Fruit fly (Drosophila melanogaster): ENCODE results near the gene CG14321.
A peak's percentile ranks its signal among the peaks of the same experiment; 100 is the strongest.
"Not testable (repeated sequence)": the region's sequence is repeated elsewhere in the genome, so short reads cannot be mapped to it uniquely, and the experiment has no call there.

The CG14321 gene

DNA sequence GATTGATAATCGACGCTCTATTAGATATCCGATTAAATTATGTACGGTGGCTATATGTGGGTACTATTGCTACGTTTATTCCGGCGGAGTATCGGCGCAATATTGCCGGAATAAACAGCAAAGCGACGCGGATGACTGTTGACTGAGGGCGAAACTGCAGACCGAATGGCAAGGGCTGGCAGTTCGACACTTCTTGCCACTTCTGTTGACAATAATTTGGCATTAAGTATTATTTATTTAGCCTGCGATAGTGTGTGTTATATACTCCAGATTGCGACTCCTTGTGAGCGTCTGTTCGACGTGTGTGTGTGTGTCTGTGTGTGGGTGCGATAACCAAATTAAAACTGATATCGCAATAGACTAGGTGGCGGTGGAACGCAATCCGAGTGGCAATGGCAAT, 25.5 kb downstream of the CG14321 start:
- TF ChIP-seq CG8301 (tag; optimal IDR thresholded peaks at IDR 0.05) (no peak), gl (tag; optimal IDR thresholded peaks at IDR 0.05) (no peak), CG15710 (tag; optimal IDR thresholded peaks at IDR 0.05) (no peak), CG13204 (GFP tag; optimal IDR thresholded peaks at IDR 0.05) (no peak)

- TF ChIP-seq CG32121 (GFP tag; IDR thresholded peaks at IDR 0.05) = no peak
- no peak for TF ChIP-seq D1 (tag; optimal IDR thresholded peaks at IDR 0.05)
- TF ChIP-seq Snoo (tag; optimal IDR thresholded peaks at IDR 0.05) = no peak
- no peak for TF ChIP-seq CG34367 (tag; optimal IDR thresholded peaks at IDR 0.05)
- TF ChIP-seq CG10348 (GFP tag; IDR thresholded peaks at IDR 0.05) = no peak
- TF ChIP-seq CG8301 (tag; optimal IDR thresholded peaks at IDR 0.05) = no peak
- TF ChIP-seq gl (tag; optimal IDR thresholded peaks at IDR 0.05) = no peak
- no peak for TF ChIP-seq Pif1A (GFP tag; optimal IDR thresholded peaks at IDR 0.05)
- no peak for TF ChIP-seq CG12605 (GFP tag; IDR thresholded peaks at IDR 0.05)
- no peak for TF ChIP-seq CG15710 (tag; optimal IDR thresholded peaks at IDR 0.05)
- TF ChIP-seq CG9948 (tag; optimal IDR thresholded peaks at IDR 0.05) = no peak
- no peak for TF ChIP-seq CG17806 (tag; optimal IDR thresholded peaks at IDR 0.05)
- no peak for TF ChIP-seq CG4496 (GFP tag; IDR thresholded peaks at IDR 0.05)
- TF ChIP-seq Pif1B (GFP tag; optimal IDR thresholded peaks at IDR 0.05) = no peak
- TF ChIP-seq Ets98B (GFP tag; IDR thresholded peaks at IDR 0.05) = no peak
- no peak for TF ChIP-seq CG13204 (GFP tag; optimal IDR thresholded peaks at IDR 0.05)
- TF ChIP-seq fd96Ca (GFP tag; IDR thresholded peaks at IDR 0.05) = no peak
Measured at dm6 chr3R:17759773-17760476, 26.5 kb downstream of the CG14321 start.

DNA sequence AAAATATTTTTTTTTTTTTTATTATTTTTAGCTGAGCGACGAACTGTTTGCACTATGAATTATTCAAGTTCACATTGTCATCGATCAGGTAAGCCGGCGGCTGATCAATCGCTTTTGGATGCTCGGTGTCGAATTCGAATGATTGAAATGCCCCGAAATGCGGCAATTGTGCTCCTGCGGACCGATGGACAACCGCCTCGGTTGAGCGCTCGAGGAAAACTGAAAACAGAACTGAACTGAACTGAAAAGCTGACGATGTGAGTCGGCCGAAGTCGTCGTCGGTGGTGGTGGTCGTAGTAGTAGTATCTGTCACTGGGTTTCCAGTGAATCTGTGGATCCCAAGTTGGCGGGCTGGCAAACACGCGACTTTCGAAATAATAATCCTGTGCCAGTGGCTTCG, 28.9 kb downstream of the CG14321 start:
- TF ChIP-seq Snoo (tag; optimal IDR thresholded peaks at IDR 0.05) (no peak), CG32121 (GFP tag; IDR thresholded peaks at IDR 0.05) (no peak), D1 (tag; optimal IDR thresholded peaks at IDR 0.05) (no peak), EcR (GFP tag; optimal IDR thresholded peaks at IDR 0.05) (no peak), gl (tag; optimal IDR thresholded peaks at IDR 0.05) (no peak), CG8159 (tag; optimal IDR thresholded peaks at IDR 0.05) (no peak)

dm6 chr3R:17763088-17763487, 29.7 kb downstream of the CG14321 start, which contains the start of gene TyrR:
Gene TyrR, minus strand, starts transcription at chr3R:17763188.
- not testable (repeated sequence) for TF ChIP-seq CG9948 (tag; optimal IDR thresholded peaks at IDR 0.05); Ets98B (GFP tag; IDR thresholded peaks at IDR 0.05); CG13204 (GFP tag; optimal IDR thresholded peaks at IDR 0.05)

DNA sequence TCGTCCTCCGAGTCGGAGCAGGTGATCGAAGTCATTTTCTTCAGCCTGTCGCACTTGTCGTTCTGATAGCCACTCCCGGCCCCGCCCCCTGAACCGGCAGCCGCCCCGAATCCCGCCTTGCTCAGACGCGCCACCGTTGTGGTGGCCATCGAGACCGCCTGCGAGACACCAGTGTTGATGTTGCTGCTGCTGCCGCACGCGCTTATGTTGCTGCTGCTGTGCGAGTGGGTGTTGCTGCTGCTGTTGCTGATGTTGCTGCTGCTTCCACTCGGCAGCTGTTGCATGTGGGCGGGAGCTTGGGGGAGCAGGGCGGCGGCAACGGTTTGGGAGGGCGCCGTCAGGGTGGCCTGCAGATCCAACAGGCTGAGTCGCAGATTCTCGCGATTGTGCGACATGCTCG, 40.5 kb downstream of the CG14321 start:
- TF ChIP-seq CG4496 (GFP tag; IDR thresholded peaks at IDR 0.05) = no peak
- TF ChIP-seq Snoo (tag; optimal IDR thresholded peaks at IDR 0.05) = no peak
- no peak for TF ChIP-seq D1 (tag; optimal IDR thresholded peaks at IDR 0.05)
- no peak for TF ChIP-seq CG10348 (GFP tag; IDR thresholded peaks at IDR 0.05)
- TF ChIP-seq Pif1B (GFP tag; optimal IDR thresholded peaks at IDR 0.05) = no peak
- no peak for TF ChIP-seq CG14655 (GFP tag; optimal IDR thresholded peaks at IDR 0.05)
- TF ChIP-seq Ets98B (GFP tag; IDR thresholded peaks at IDR 0.05) = no peak
- no peak for TF ChIP-seq gl (tag; optimal IDR thresholded peaks at IDR 0.05)
- no peak for TF ChIP-seq CG13204 (GFP tag; optimal IDR thresholded peaks at IDR 0.05)

dm6 chr3R:17774538-17774937, 41.1 kb downstream of the CG14321 start:
- TF ChIP-seq Pif1B (GFP tag; optimal IDR thresholded peaks at IDR 0.05) (no peak), CG8301 (tag; optimal IDR thresholded peaks at IDR 0.05) (no peak), CG8159 (tag; optimal IDR thresholded peaks at IDR 0.05) (peak; percentile 51), CG14655 (GFP tag; optimal IDR thresholded peaks at IDR 0.05) (peak; percentile 59)

dm6 chr3R:17776104-17776589, 42.7 kb downstream of the CG14321 start:
- no peak for TF ChIP-seq CG14655 (GFP tag; optimal IDR thresholded peaks at IDR 0.05)
- TF ChIP-seq CG9948 (tag; optimal IDR thresholded peaks at IDR 0.05) = no peak
- TF ChIP-seq Snoo (tag; optimal IDR thresholded peaks at IDR 0.05) = no peak
- no peak for TF ChIP-seq D1 (tag; optimal IDR thresholded peaks at IDR 0.05)
- TF ChIP-seq CG34367 (tag; optimal IDR thresholded peaks at IDR 0.05) = no peak
- TF ChIP-seq CG13204 (GFP tag; optimal IDR thresholded peaks at IDR 0.05) = no peak
- TF ChIP-seq CG17806 (tag; optimal IDR thresholded peaks at IDR 0.05) = no peak
- TF ChIP-seq EcR (GFP tag; optimal IDR thresholded peaks at IDR 0.05) = no peak
- no peak for TF ChIP-seq CG4496 (GFP tag; IDR thresholded peaks at IDR 0.05)
- TF ChIP-seq CG12605 (GFP tag; IDR thresholded peaks at IDR 0.05) = no peak

dm6 chr3R:17776952-17777407, 43.6 kb downstream of the CG14321 start:
- TF ChIP-seq Ets98B (GFP tag; IDR thresholded peaks at IDR 0.05) = no peak; the same call in 1 of the 2 replicates
- TF ChIP-seq CG32121 (GFP tag; IDR thresholded peaks at IDR 0.05) = peak; percentile 20; the same call in 1 of the 2 replicates
- peak; percentile 7 for TF ChIP-seq CG14655 (GFP tag; optimal IDR thresholded peaks at IDR 0.05)
- TF ChIP-seq CG17806 (tag; optimal IDR thresholded peaks at IDR 0.05) = peak; percentile 30
- TF ChIP-seq Pif1A (GFP tag; optimal IDR thresholded peaks at IDR 0.05) = no peak
- TF ChIP-seq CG12605 (GFP tag; IDR thresholded peaks at IDR 0.05) = no peak
- TF ChIP-seq fd96Ca (GFP tag; IDR thresholded peaks at IDR 0.05) = peak; percentile 10; the same call in 1 of the 3 replicates
- no peak for TF ChIP-seq CG9948 (tag; optimal IDR thresholded peaks at IDR 0.05)
- no peak for TF ChIP-seq Snoo (tag; optimal IDR thresholded peaks at IDR 0.05)
- no peak for TF ChIP-seq gl (tag; optimal IDR thresholded peaks at IDR 0.05)
- TF ChIP-seq EcR (GFP tag; optimal IDR thresholded peaks at IDR 0.05) = no peak
